Fruit fly (Drosophila melanogaster) whole organism, embryonic: ENCODE results near the gene Golgin84.

Experiments used
- CG30431 ChIP-seq: fragments of 200-800 bp; sonication (Bioruptor generic); optimal IDR thresholded peaks from 2 replicates; lab custom pipeline; 2017; ENCODE audit warnings: missing biosample characterization, missing genetic modification characterization
- CG5953 ChIP-seq: fragments of 200-800 bp; sonication (Bioruptor generic); IDR thresholded peaks from 2 replicates; pipeline ENCODE4 v1.3.6; 2022; ENCODE audit warnings: missing biosample characterization, missing genetic modification characterization
- Dip2 ChIP-seq: fragments of 200-800 bp; sonication (Bioruptor generic); IDR thresholded peaks from 2 replicates; pipeline ENCODE4 v1.3.6; 2022; ENCODE audit warnings: missing biosample characterization, missing genetic modification characterization
- Fer3 ChIP-seq: fragments of 200-800 bp; sonication (Bioruptor generic); optimal IDR thresholded peaks from 2 replicates; lab custom pipeline; 2018; ENCODE audit warnings: missing biosample characterization, mild to moderate bottlenecking, missing genetic modification characterization, moderate library complexity
- H2.0 ChIP-seq: fragments of 200-800 bp; sonication (Bioruptor generic); IDR thresholded peaks from 2 replicates; pipeline ENCODE4 v1.3.6; 2022; ENCODE audit warnings: missing biosample characterization, missing genetic modification characterization
- bsh ChIP-seq, 2 experiments: fragments of 200-800 bp; sonication (Bioruptor generic); optimal IDR thresholded peaks; 2 replicates each; lab custom pipeline; 2017 to 2018; ENCODE audit warnings: mild to moderate bottlenecking in 2 of 2, missing biosample characterization in 2 of 2, missing genetic modification characterization in 2 of 2, moderate library complexity in 1 of 2
- otp ChIP-seq: fragments of 200-800 bp; sonication (Bioruptor generic); IDR thresholded peaks from 3 replicates; pipeline ENCODE4, ENCODE4 v1.3.6; 2022; ENCODE audit warnings: missing biosample characterization, missing genetic modification characterization
- pzg ChIP-seq: fragments of 200-800 bp; sonication (Bioruptor generic); optimal IDR thresholded peaks from 3 replicates; lab custom pipeline; 2018; ENCODE audit warnings: missing biosample characterization, mild to moderate bottlenecking, missing genetic modification characterization, moderate library complexity
- sna ChIP-seq: fragments of 200-800 bp; sonication (Bioruptor generic); IDR thresholded peaks from 2 replicates; pipeline ENCODE4 v1.3.6; 2022; ENCODE audit warnings: missing biosample characterization, missing genetic modification characterization; ENCODE audit not compliant: partially characterized antibody

- TF ChIP-seq Dip2 (GFP tag; lab: Robert Waterston, UW): no peak
- TF ChIP-seq CG5953 (GFP tag; lab: Robert Waterston, UW): peak; percentile 17; the same call in 1 of the 2 replicates
- TF ChIP-seq bsh (GFP tag; optimal IDR thresholded peaks at IDR 0.05; lab: Kevin White, UChicago): no peak
- no peak for TF ChIP-seq CG30431
- TF ChIP-seq pzg (GFP tag; lab: Kevin White, UChicago): peak; percentile 97
- 0 out of 2 replicates have a peak, but pooled peaks have one; percentile 30 for TF ChIP-seq sna (GFP tag; lab: Robert Waterston, UW)
- no peak for TF ChIP-seq Fer3 (tag; lab: Kevin White, UChicago)
- peak; percentile 45; the same call in 1 of the 2 replicates for TF ChIP-seq H2.0 (GFP tag; lab: Robert Waterston, UW)
- no peak for TF ChIP-seq otp (GFP tag; lab: Robert Waterston, UW)
These were observed 24.4 kb downstream of the Golgin84 start, which contains the start of the genes Rrp5 and Dis3 for dm6 chr3R:24333182-24333808.
